Worm (Caenorhabditis elegans) whole organism, young adult: ENCODE data around the gene gpa-17.
"Not testable (repeated sequence)": the region's sequence is repeated elsewhere in the genome, so short reads cannot be mapped to it uniquely, and the experiment has no call there.

ENCODE experiments used
- K11D2.4 ChIP-seq: fragments of 200-800 bp; sonication (Bioruptor generic); IDR thresholded peaks from 2 replicates; pipeline ENCODE4 v1.3.6; 2022; ENCODE audit warnings: missing genetic modification reagents, missing genetic modification characterization, missing compliant biosample characterization
- ama-1 ChIP-seq, 3 experiments: fragments of 150-350 bp in 1 of 3; sonication (generic microtip) in 2 of 3; optimal IDR thresholded peaks; 2 replicates each; lab custom pipeline; 2014 to 2018; ENCODE audit warnings: missing biosample characterization in 2 of 3, missing genetic modification characterization in 2 of 3, missing genetic modification reagents in 2 of 3
- ceh-79 ChIP-seq: sonication (generic microtip); optimal IDR thresholded peaks from 2 replicates; lab custom pipeline; 2017; ENCODE audit warnings: mild to moderate bottlenecking, missing genetic modification characterization, missing compliant biosample characterization
- hlh-12 ChIP-seq: sonication (generic microtip); optimal IDR thresholded peaks from 2 replicates; lab custom pipeline; 2016; ENCODE audit warnings: missing genetic modification characterization, missing compliant biosample characterization
- hmg-20 ChIP-seq: fragments of 200-800 bp; sonication (Bioruptor generic); IDR thresholded peaks from 2 replicates; pipeline ENCODE4 v1.3.6; 2022; ENCODE audit warnings: missing genetic modification reagents, missing genetic modification characterization, missing compliant biosample characterization
- lin-35 ChIP-seq, 3 experiments: fragments of 150-350 bp in 2 of 3; sonication (generic microtip) in 1 of 3; optimal IDR thresholded peaks; 2 replicates each; lab custom pipeline; 2014 to 2018; ENCODE audit warnings: missing biosample characterization in 3 of 3, missing genetic modification characterization in 3 of 3, missing genetic modification reagents in 3 of 3
- nfya-2 ChIP-seq: fragments of 200-800 bp; sonication (Bioruptor generic); IDR thresholded peaks from 2 replicates; pipeline ENCODE4 v1.3.6; 2022; ENCODE audit warnings: missing genetic modification reagents, missing genetic modification characterization, missing compliant biosample characterization
- nhr-90 ChIP-seq: sonication (generic microtip); optimal IDR thresholded peaks from 2 replicates; lab custom pipeline; 2016; ENCODE audit warnings: missing genotype, mild to moderate bottlenecking, missing genetic modification characterization, missing compliant biosample characterization
- rpc-1 ChIP-seq, 2 experiments: fragments of 150-350 bp in 1 of 2; sonication (generic microtip) in 1 of 2; optimal IDR thresholded peaks; 2 replicates each; lab custom pipeline; 2014 to 2018; ENCODE audit warnings: missing biosample characterization in 1 of 2, missing genetic modification characterization in 1 of 2, missing genetic modification reagents in 1 of 2, missing genotype in 1 of 2
- snpc-4 ChIP-seq, 5 experiments: fragments of 150-350 bp in 1 of 5; sonication (generic microtip) in 4 of 5; optimal IDR thresholded peaks; 2 replicates each; lab custom pipeline; 2014 to 2018; ENCODE audit warnings: missing genetic modification characterization in 5 of 5, missing biosample characterization in 3 of 5, antibody characterized with exemption in 2 of 5, mild to moderate bottlenecking in 2 of 5, missing compliant biosample characterization in 2 of 5, missing genotype in 2 of 5, moderate library complexity in 2 of 5, missing genetic modification reagents in 1 of 5
- tlf-1 ChIP-seq: fragments of 200-800 bp; sonication (Bioruptor generic); optimal IDR thresholded peaks from 2 replicates; lab custom pipeline; 2018; ENCODE audit warnings: mild to moderate bottlenecking, missing genetic modification characterization, missing compliant biosample characterization
- unc-62 ChIP-seq: fragments of 150-350 bp; optimal IDR thresholded peaks from 2 replicates; lab custom pipeline; 2014; ENCODE audit warnings: missing biosample characterization, missing genetic modification reagents, missing genetic modification characterization
- ztf-28 ChIP-seq: fragments of 200-800 bp; sonication (Bioruptor generic); IDR thresholded peaks from 2 replicates; pipeline ENCODE4 v1.3.6; 2022; ENCODE audit warnings: missing genetic modification reagents, missing genetic modification characterization, missing compliant biosample characterization

- not testable (repeated sequence) for TF ChIP-seq lin-35 (GFP tag; optimal IDR thresholded peaks at IDR 0.05; lab: Kevin White, UChicago); ztf-28 (GFP tag; lab: Robert Waterston, UW); hmg-20 (GFP tag; lab: Robert Waterston, UW); K11D2.4; snpc-4 (GFP tag; optimal IDR thresholded peaks at IDR 0.05; lab: Kevin White, UChicago); snpc-4 (tag; optimal IDR thresholded peaks at IDR 0.05; lab: Kevin White, UChicago); ama-1 (optimal IDR thresholded peaks at IDR 0.05; lab: Kevin White, UChicago); ama-1 (GFP tag; optimal IDR thresholded peaks at IDR 0.05; lab: Kevin White, UChicago); unc-62 (GFP tag; lab: Kevin White, UChicago); nhr-90 (tag; lab: Kevin White, UChicago); rpc-1 (optimal IDR thresholded peaks at IDR 0.05; lab: Kevin White, UChicago); rpc-1 (tag; optimal IDR thresholded peaks at IDR 0.05; lab: Kevin White, UChicago); hlh-12 (tag; lab: Kevin White, UChicago); nfya-2 (GFP tag; lab: Robert Waterston, UW); tlf-1 (GFP tag; lab: Kevin White, UChicago); ceh-79
Measured at ce11 chrIII:2563883-2564282, 22.5 kb upstream of the gpa-17 start, which contains the start of gene Y54F10AM.11.
